Worm (Caenorhabditis elegans): Measurements from ENCODE around the gene K07F5.12.

K07F5.12 gene

ce11 chrIV:9852250-9852649 lies 3.6 kb upstream of the K07F5.12 start, which contains the start of gene ssq-1:
TSS of gene ssq-1 (plus strand) at chrIV:9852550.
- no peak for TF ChIP-seq Y48G9A.11 (GFP tag; IDR thresholded peaks at IDR 0.05)
- TF ChIP-seq ceh-32 (tag; optimal IDR thresholded peaks at IDR 0.05; ENCODE audit: poor library complexity) = no peak
- TF ChIP-seq hmg-1.1 (GFP tag; IDR thresholded peaks at IDR 0.05) = no peak
- TF ChIP-seq F10B5.3 (tag; optimal IDR thresholded peaks at IDR 0.05) = no peak
- no peak for TF ChIP-seq nhr-111 (GFP tag; optimal IDR thresholded peaks at IDR 0.05)
- no peak for TF ChIP-seq zip-11 (GFP tag; IDR thresholded peaks at IDR 0.05)
- TF ChIP-seq lin-15B (tag; optimal IDR thresholded peaks at IDR 0.05) = no peak
- no peak for TF ChIP-seq nhr-77 (tag; optimal IDR thresholded peaks at IDR 0.05)
- no peak for TF ChIP-seq Y5F2A.4 (GFP tag; optimal IDR thresholded peaks at IDR 0.05)
- no peak for TF ChIP-seq madf-5 (GFP tag; IDR thresholded peaks at IDR 0.05)
- TF ChIP-seq lin-13 (GFP tag; optimal IDR thresholded peaks at IDR 0.05) = no peak
- TF ChIP-seq nhr-102 (tag; optimal IDR thresholded peaks at IDR 0.05) = no peak
- TF ChIP-seq attf-4 (tag; optimal IDR thresholded peaks at IDR 0.05) = no peak
- TF ChIP-seq madf-9 (GFP tag; conservative IDR thresholded peaks at IDR 0.05) = no peak
- TF ChIP-seq lin-29 (GFP tag; IDR thresholded peaks at IDR 0.05) = no peak

- TF ChIP-seq set-16 (GFP tag; IDR thresholded peaks at IDR 0.05) (peak; percentile 93), skn-1 (tag; optimal IDR thresholded peaks at IDR 0.05) (no peak)
These were observed 2.9 kb upstream of the K07F5.12 start for ce11 chrIV:9852818-9853466.

- TF ChIP-seq ceh-28 (tag; optimal IDR thresholded peaks at IDR 0.05) = no peak
- no peak for TF ChIP-seq zip-2 (tag; optimal IDR thresholded peaks at IDR 0.05)
- TF ChIP-seq zfp-3 (GFP tag; conservative IDR thresholded peaks at IDR 0.05) = no peak
- TF ChIP-seq R02D3.7 (tag; optimal IDR thresholded peaks at IDR 0.05) = no peak
- TF ChIP-seq spr-3 (GFP tag; optimal IDR thresholded peaks at IDR 0.05) = no peak
- TF ChIP-seq pqm-1 (tag; optimal IDR thresholded peaks at IDR 0.05) = peak; percentile 47
- TF ChIP-seq aha-1 (tag) = no peak
- no peak for TF ChIP-seq lin-15B (tag; optimal IDR thresholded peaks at IDR 0.05)
- TF ChIP-seq ZK337.2 (GFP tag; IDR thresholded peaks at IDR 0.05) = no peak
- TF ChIP-seq lin-13 (GFP tag; optimal IDR thresholded peaks at IDR 0.05) = no peak
- TF ChIP-seq mdt-29 (GFP tag; IDR thresholded peaks at IDR 0.05) = no peak
- TF ChIP-seq dmd-6 (GFP tag; IDR thresholded peaks at IDR 0.05) = peak; percentile 30; the same call in 1 of the 2 replicates
- TF ChIP-seq Y48G9A.11 (GFP tag; IDR thresholded peaks at IDR 0.05) = no peak
- TF ChIP-seq dve-1 (tag; optimal IDR thresholded peaks at IDR 0.05; ENCODE audit: insufficient read depth) = peak; percentile 13
- no peak for TF ChIP-seq nhr-25 (tag; optimal IDR thresholded peaks at IDR 0.05; ENCODE audit: borderline replicate concordance, insufficient read depth)
These were observed 860 bp upstream of the K07F5.12 start for ce11 chrIV:9854952-9855351.

- TF ChIP-seq ceh-28 (tag; optimal IDR thresholded peaks at IDR 0.05) = no peak
- no peak for TF ChIP-seq nhr-48 (tag; optimal IDR thresholded peaks at IDR 0.05)
- TF ChIP-seq lin-39 (tag; optimal IDR thresholded peaks at IDR 0.05) = no peak
- TF ChIP-seq snpc-4 (tag; optimal IDR thresholded peaks at IDR 0.05) = no peak
- TF ChIP-seq F37D6.2 (tag; optimal IDR thresholded peaks at IDR 0.05) = no peak
- peak; percentile 86 for TF ChIP-seq lin-38 (GFP tag; IDR thresholded peaks at IDR 0.05)
- no peak for TF ChIP-seq F49E8.2 (tag; optimal IDR thresholded peaks at IDR 0.05; ENCODE audit: borderline replicate concordance)
- TF ChIP-seq gei-8 (GFP tag; optimal IDR thresholded peaks at IDR 0.05) = no peak
- no peak for TF ChIP-seq spr-1 (tag; optimal IDR thresholded peaks at IDR 0.05)
- no peak for TF ChIP-seq dmd-6 (GFP tag; IDR thresholded peaks at IDR 0.05)
- TF ChIP-seq zip-2 (tag; optimal IDR thresholded peaks at IDR 0.05) = no peak
- no peak for TF ChIP-seq ZK546.5 (tag; optimal IDR thresholded peaks at IDR 0.05)
- no peak for TF ChIP-seq hmg-1.1 (GFP tag; IDR thresholded peaks at IDR 0.05)
- TF ChIP-seq dve-1 (tag; optimal IDR thresholded peaks at IDR 0.05; ENCODE audit: insufficient read depth) = peak; percentile 20
- no peak for TF ChIP-seq set-16 (GFP tag; IDR thresholded peaks at IDR 0.05)
- no peak for TF ChIP-seq mxl-3 (GFP tag; optimal IDR thresholded peaks at IDR 0.05)
- TF ChIP-seq fos-1 (tag; optimal IDR thresholded peaks at IDR 0.05) = no peak
- no peak for TF ChIP-seq zfp-3 (GFP tag; conservative IDR thresholded peaks at IDR 0.05)
- TF ChIP-seq nhr-77 (tag; optimal IDR thresholded peaks at IDR 0.05) = peak; percentile 28
- TF ChIP-seq hif-1 (tag; optimal IDR thresholded peaks at IDR 0.05) = no peak
- no peak for TF ChIP-seq ceh-20 (GFP tag; IDR thresholded peaks at IDR 0.05)
- TF ChIP-seq daf-8 (GFP tag; IDR thresholded peaks at IDR 0.05) = no peak
- no peak for TF ChIP-seq snpc-1.2 (GFP tag; IDR thresholded peaks at IDR 0.05)
These were observed 2.2 kb downstream of the K07F5.12 start, which contains the start of gene npp-1 for ce11 chrIV:9857952-9858488. TSS of gene npp-1 (plus strand) at chrIV:9858488.
